Fruit fly (Drosophila melanogaster) whole organism, embryonic: ENCODE data around the gene Gcat.
A peak's percentile ranks its signal among the peaks of the same experiment; 100 is the strongest.

Source experiments
- CG12659 ChIP-seq: fragments of 200-800 bp; sonication (Bioruptor generic); optimal IDR thresholded peaks from 3 replicates; lab custom pipeline; 2017; ENCODE audit warnings: mild to moderate bottlenecking, missing biosample characterization, missing genetic modification reagents, missing genetic modification characterization
- CG14710 ChIP-seq: fragments of 200-800 bp; sonication (Bioruptor generic); optimal IDR thresholded peaks from 3 replicates; lab custom pipeline; 2019; ENCODE audit warnings: missing biosample characterization, mild to moderate bottlenecking, missing genetic modification characterization, moderate library complexity
- CG14860 ChIP-seq: fragments of 200-800 bp; sonication (Bioruptor generic); IDR thresholded peaks from 3 replicates; pipeline ENCODE4 v1.3.6; 2022; ENCODE audit warnings: missing biosample characterization, missing genetic modification characterization; ENCODE audit not compliant: partially characterized antibody
- CG15479 ChIP-seq: fragments of 200-800 bp; sonication (Bioruptor generic); optimal IDR thresholded peaks from 3 replicates; lab custom pipeline; 2019; ENCODE audit warnings: missing biosample characterization, mild to moderate bottlenecking, missing genetic modification characterization, moderate library complexity
- CG2199 ChIP-seq: fragments of 200-800 bp; sonication (Bioruptor generic); IDR thresholded peaks from 3 replicates; pipeline ENCODE4 v1.3.6; 2022; ENCODE audit warnings: missing biosample characterization, missing genetic modification characterization
- CG2889 ChIP-seq: fragments of 200-800 bp; sonication (Bioruptor generic); IDR thresholded peaks from 3 replicates; pipeline ENCODE4 v1.3.6; 2022; ENCODE audit warnings: missing biosample characterization, missing genetic modification characterization
- CG30403 ChIP-seq: fragments of 200-800 bp; sonication (Bioruptor generic); optimal IDR thresholded peaks from 3 replicates; lab custom pipeline; 2016; ENCODE audit warnings: missing biosample characterization, missing genetic modification characterization
- CG34224 ChIP-seq: fragments of 200-800 bp; sonication (Bioruptor generic); IDR thresholded peaks from 3 replicates; pipeline ENCODE4 v1.3.6; 2022; ENCODE audit warnings: missing biosample characterization, missing genetic modification characterization; ENCODE audit not compliant: partially characterized antibody
- CG4404 ChIP-seq: fragments of 200-800 bp; sonication (Bioruptor generic); IDR thresholded peaks from 2 replicates; pipeline ENCODE4 v1.3.6; 2022; ENCODE audit warnings: missing biosample characterization, missing genetic modification characterization
- CG7357 ChIP-seq: fragments of 200-800 bp; sonication (Bioruptor generic); IDR thresholded peaks from 3 replicates; pipeline ENCODE4 v1.3.6; 2022; ENCODE audit warnings: missing biosample characterization, missing genetic modification characterization
- CG7786 ChIP-seq: fragments of 200-800 bp; sonication (Bioruptor generic); optimal IDR thresholded peaks from 2 replicates; lab custom pipeline; 2016; ENCODE audit warnings: missing biosample characterization, missing genetic modification characterization
- CG7928 ChIP-seq: fragments of 200-800 bp; sonication (Bioruptor generic); optimal IDR thresholded peaks from 2 replicates; lab custom pipeline; 2017; ENCODE audit warnings: missing biosample characterization, mild to moderate bottlenecking, missing genetic modification characterization
- CG8478 ChIP-seq: fragments of >200 bp; optimal IDR thresholded peaks from 2 replicates; lab custom pipeline; 2018
- CG8765 ChIP-seq: fragments of 200-800 bp; sonication (Bioruptor generic); IDR thresholded peaks from 2 replicates; pipeline ENCODE4 v1.3.6; 2022; ENCODE audit warnings: missing biosample characterization, missing genetic modification characterization
- CG9727 ChIP-seq: fragments of 200-800 bp; sonication (Bioruptor generic); optimal IDR thresholded peaks from 3 replicates; lab custom pipeline; 2017; ENCODE audit warnings: missing biosample characterization, mild to moderate bottlenecking, missing genetic modification characterization
- Dad ChIP-seq: fragments of 200-800 bp; sonication (Bioruptor generic); optimal IDR thresholded peaks from 3 replicates; lab custom pipeline; 2016; ENCODE audit warnings: missing biosample characterization, missing genetic modification characterization
- Deaf1 ChIP-seq: fragments of 200-800 bp; optimal IDR thresholded peaks from 3 replicates; lab custom pipeline; 2019; ENCODE audit warnings: missing biosample characterization, mild to moderate bottlenecking, missing genetic modification characterization, moderate library complexity
- Drgx ChIP-seq: fragments of 200-800 bp; sonication (Bioruptor generic); IDR thresholded peaks from 2 replicates; pipeline ENCODE4 v1.3.6; 2022; ENCODE audit warnings: missing biosample characterization, missing genetic modification characterization
- Ets65A ChIP-seq: fragments of 200-800 bp; sonication (Bioruptor generic); peaks from one replicate; lab custom pipeline; 2016; ENCODE audit warnings: missing biosample characterization, missing genetic modification characterization
- HLH4C ChIP-seq: fragments of 200-800 bp; sonication (Bioruptor generic); IDR thresholded peaks from 3 replicates; pipeline ENCODE4 v1.3.6; 2022; ENCODE audit warnings: missing biosample characterization, missing genetic modification characterization; ENCODE audit not compliant: partially characterized antibody
- HmgD ChIP-seq: fragments of 200-800 bp; sonication (Bioruptor generic); optimal IDR thresholded peaks from 3 replicates; lab custom pipeline; 2016; ENCODE audit warnings: missing biosample characterization, missing genetic modification characterization
- Lhr ChIP-seq: fragments of 200-800 bp; sonication (Bioruptor generic); optimal IDR thresholded peaks from 3 replicates; lab custom pipeline; 2017; ENCODE audit warnings: mild to moderate bottlenecking, missing biosample characterization, missing genetic modification reagents, missing genetic modification characterization
- Med ChIP-seq: fragments of 200-800 bp; sonication (Bioruptor generic); peaks from one replicate; lab custom pipeline; 2016; ENCODE audit warnings: missing biosample characterization, missing genetic modification characterization, mild to moderate bottlenecking, inconsistent platforms, moderate library complexity
- Pdp1 ChIP-seq, 2 experiments: fragments of 200-800 bp; sonication (Bioruptor generic); optimal IDR thresholded peaks; 3 replicates each; lab custom pipeline; 2016; ENCODE audit warnings: missing biosample characterization in 2 of 2, missing genetic modification characterization in 2 of 2, mild to moderate bottlenecking in 1 of 2, moderate library complexity in 1 of 2
- Sin3A ChIP-seq: fragments of >200 bp; optimal IDR thresholded peaks from 2 replicates; lab custom pipeline; 2018
- Sry-δ ChIP-seq: fragments of 200-800 bp; sonication (Bioruptor generic); optimal IDR thresholded peaks from 2 replicates; lab custom pipeline; 2016; ENCODE audit warnings: missing biosample characterization, missing genetic modification characterization
- YL-1 ChIP-seq: fragments of 200-800 bp; sonication (Bioruptor generic); optimal IDR thresholded peaks from 3 replicates; lab custom pipeline; 2017; ENCODE audit warnings: missing biosample characterization, mild to moderate bottlenecking, missing genetic modification characterization
- ap ChIP-seq: fragments of 200-800 bp; sonication (Bioruptor generic); IDR thresholded peaks from 2 replicates; pipeline ENCODE4 v1.3.6; 2022; ENCODE audit warnings: missing biosample characterization, missing genetic modification characterization
- cg ChIP-seq: fragments of 200-800 bp; sonication (Bioruptor generic); optimal IDR thresholded peaks from 3 replicates; lab custom pipeline; 2019; ENCODE audit warnings: missing biosample characterization, mild to moderate bottlenecking, missing genetic modification characterization, moderate library complexity
- dati ChIP-seq: fragments of 200-800 bp; sonication (Bioruptor generic); IDR thresholded peaks from 2 replicates; pipeline ENCODE4 v1.3.6; 2022; ENCODE audit warnings: missing biosample characterization, missing genetic modification characterization
- dmrt11E ChIP-seq: fragments of 200-800 bp; sonication (Bioruptor generic); optimal IDR thresholded peaks from 3 replicates; lab custom pipeline; 2018; ENCODE audit warnings: missing biosample characterization, mild to moderate bottlenecking, missing genetic modification characterization, moderate library complexity
- en ChIP-seq: fragments of 200-800 bp; sonication (Bioruptor generic); optimal IDR thresholded peaks from 2 replicates; lab custom pipeline; 2016; ENCODE audit warnings: missing biosample characterization, missing genetic modification characterization
- exex ChIP-seq: fragments of 200-800 bp; sonication (Bioruptor generic); optimal IDR thresholded peaks from 4 replicates; lab custom pipeline; 2018; ENCODE audit warnings: missing biosample characterization, mild to moderate bottlenecking, missing genetic modification characterization, moderate library complexity
- gem ChIP-seq: fragments of 200-800 bp; sonication (Bioruptor generic); optimal IDR thresholded peaks from 2 replicates; lab custom pipeline; 2019; ENCODE audit warnings: missing biosample characterization, mild to moderate bottlenecking, missing genetic modification characterization, moderate library complexity
- gsb-n ChIP-seq: fragments of 200-800 bp; sonication (Bioruptor generic); optimal IDR thresholded peaks from 3 replicates; lab custom pipeline; 2018; ENCODE audit warnings: missing biosample characterization, mild to moderate bottlenecking, missing genetic modification characterization
- ham ChIP-seq: fragments of 200-800 bp; sonication (Bioruptor generic); IDR thresholded peaks from 2 replicates; pipeline ENCODE4 v1.3.6; 2022; ENCODE audit warnings: missing biosample characterization, missing genetic modification characterization
- lola ChIP-seq, 3 experiments: fragments of >200 bp in 2 of 3; fragments of 200-800 bp in 1 of 3; sonication (Bioruptor generic) in 1 of 3; optimal IDR thresholded peaks; 2 replicates each; lab custom pipeline; 2017 to 2019; ENCODE audit warnings: missing biosample characterization in 3 of 3, missing genetic modification characterization in 3 of 3, mild to moderate bottlenecking in 1 of 3, moderate library complexity in 1 of 3
- maf-S ChIP-seq: fragments of 200-800 bp; sonication (Bioruptor generic); optimal IDR thresholded peaks from 2 replicates; lab custom pipeline; 2016; ENCODE audit warnings: missing biosample characterization, missing genetic modification characterization
- oc ChIP-seq: fragments of 200-800 bp; sonication (Bioruptor generic); optimal IDR thresholded peaks from 2 replicates; lab custom pipeline; 2018; ENCODE audit warnings: missing biosample characterization, mild to moderate bottlenecking, missing genetic modification characterization, moderate library complexity
- p53 ChIP-seq: fragments of 200-800 bp; sonication (Bioruptor generic); optimal IDR thresholded peaks from 2 replicates; lab custom pipeline; 2016; ENCODE audit warnings: missing biosample characterization, missing genetic modification characterization
- rib ChIP-seq: fragments of 200-800 bp; sonication (Bioruptor generic); IDR thresholded peaks from 2 replicates; pipeline ENCODE4 v1.3.6; 2022; ENCODE audit warnings: missing biosample characterization, missing genetic modification characterization
- ro ChIP-seq: fragments of 200-800 bp; sonication (Bioruptor generic); IDR thresholded peaks from 2 replicates; pipeline ENCODE4 v1.3.6; 2022; ENCODE audit warnings: missing biosample characterization, missing genetic modification characterization
- row ChIP-seq: fragments of 200-800 bp; sonication (Bioruptor generic); IDR thresholded peaks from 3 replicates; pipeline ENCODE4 v1.3.6; 2022; ENCODE audit warnings: missing biosample characterization, missing genetic modification characterization
- shn ChIP-seq: fragments of 200-800 bp; sonication (Bioruptor generic); optimal IDR thresholded peaks from 3 replicates; lab custom pipeline; 2016; ENCODE audit warnings: missing biosample characterization, missing genetic modification characterization
- trem ChIP-seq: fragments of 200-800 bp; optimal IDR thresholded peaks from 3 replicates; lab custom pipeline; 2019; ENCODE audit warnings: missing biosample characterization, mild to moderate bottlenecking, missing genetic modification characterization, moderate library complexity
- yki ChIP-seq: fragments of >200 bp; optimal IDR thresholded peaks from 3 replicates; lab custom pipeline; 2018

The Gcat gene

dm6 chr3L:11764930-11765329, 35.7 kb downstream of the Gcat start (continued):
- TF ChIP-seq Dad (GFP tag; lab: Kevin White, UChicago) (no peak), HLH4C (GFP tag; lab: Robert Waterston, UW) (no peak), CG4404 (no peak), en (GFP tag; lab: Kevin White, UChicago) (no peak), dati (no peak), Lhr (no peak), CG7357 (GFP tag; lab: Robert Waterston, UW) (no peak), Med (peak; percentile 27), Deaf1 (no peak), Sin3A (lab: Kevin White, UChicago) (no peak), YL-1 (GFP tag; lab: Kevin White, UChicago) (no peak), HmgD (GFP tag; lab: Kevin White, UChicago) (no peak), row (GFP tag; lab: Robert Waterston, UW) (no peak), cg (GFP tag; lab: Kevin White, UChicago) (peak; percentile 77), trem (peak; percentile 52), Ets65A (peak; percentile 54), gsb-n (no peak), CG7786 (GFP tag; lab: Kevin White, UChicago) (no peak), CG30403 (GFP tag; lab: Kevin White, UChicago) (no peak), oc (tag; lab: Kevin White, UChicago) (no peak), rib (GFP tag; lab: Robert Waterston, UW) (no peak), ap (no peak), CG8478 (lab: Kevin White, UChicago) (peak; percentile 70), CG34224 (GFP tag; lab: Robert Waterston, UW) (no peak), CG8765 (GFP tag; lab: Robert Waterston, UW) (no peak), CG2889 (GFP tag; lab: Robert Waterston, UW) (no peak), ro (GFP tag; lab: Robert Waterston, UW) (no peak), lola (GFP tag; optimal IDR thresholded peaks at IDR 0.05; lab: Kevin White, UChicago) (no peak), exex (tag; lab: Kevin White, UChicago) (no peak), Pdp1 (GFP tag; optimal IDR thresholded peaks at IDR 0.05; lab: Kevin White, UChicago) (no peak), gem (tag; lab: Kevin White, UChicago) (no peak), CG15479 (GFP tag; lab: Kevin White, UChicago) (peak; percentile 45), shn (GFP tag; lab: Kevin White, UChicago) (no peak), maf-S (GFP tag; lab: Kevin White, UChicago) (no peak), CG14860 (no peak), Sry-δ (GFP tag; lab: Kevin White, UChicago) (no peak), CG2199 (GFP tag; lab: Robert Waterston, UW) (no peak), CG9727 (GFP tag; lab: Kevin White, UChicago) (no peak), CG7928 (GFP tag; lab: Kevin White, UChicago) (no peak), ham (no peak), p53 (GFP tag; lab: Kevin White, UChicago) (no peak), CG12659 (GFP tag; lab: Kevin White, UChicago) (no peak), yki (lab: Kevin White, UChicago) (no peak), CG14710 (tag; lab: Kevin White, UChicago) (no peak), Drgx (GFP tag; lab: Robert Waterston, UW) (no peak), dmrt11E (no peak)
